Worm (Caenorhabditis elegans): ENCODE data around the gene ced-6.
A peak's percentile ranks its signal among the peaks of the same experiment; 100 is the strongest.

ced-6 gene

ce11 chrIII:5552072-5552667 lies 43.4 kb upstream of the ced-6 start, which contains the start of gene F09F7.6 (continued):
- no peak for TF ChIP-seq tlp-1 (tag; optimal IDR thresholded peaks at IDR 0.05)
- no peak for TF ChIP-seq fkh-8 (tag; optimal IDR thresholded peaks at IDR 0.05)
- no peak for TF ChIP-seq alr-1 (tag; optimal IDR thresholded peaks at IDR 0.05; ENCODE audit: borderline replicate concordance)
- no peak for TF ChIP-seq pag-3 (tag; optimal IDR thresholded peaks at IDR 0.05; ENCODE audit: borderline replicate concordance, insufficient read depth)
- TF ChIP-seq nhr-71 (tag; optimal IDR thresholded peaks at IDR 0.05): peak; percentile 95
- no peak for TF ChIP-seq ztf-11 (tag; optimal IDR thresholded peaks at IDR 0.05)
- no peak for TF ChIP-seq unc-30 (tag; optimal IDR thresholded peaks at IDR 0.05)
- peak; percentile 50 for TF ChIP-seq vab-15 (tag; optimal IDR thresholded peaks at IDR 0.05)
- no peak for TF ChIP-seq efl-3 (GFP tag; optimal IDR thresholded peaks at IDR 0.05)
- TF ChIP-seq unc-62 (GFP tag; optimal IDR thresholded peaks at IDR 0.05): no peak
- TF ChIP-seq elt-3 (tag; optimal IDR thresholded peaks at IDR 0.05): peak; percentile 35 to 93 (median 72)
- TF ChIP-seq zip-4 (GFP tag; optimal IDR thresholded peaks at IDR 0.05): no peak
- TF ChIP-seq snu-23 (GFP tag; optimal IDR thresholded peaks at IDR 0.05): peak; percentile 93
- TF ChIP-seq swsn-7 (tag; optimal IDR thresholded peaks at IDR 0.05): peak; percentile 46
- no peak for TF ChIP-seq sptf-1 (tag; optimal IDR thresholded peaks at IDR 0.05)
- no peak for TF ChIP-seq egl-27 (tag; optimal IDR thresholded peaks at IDR 0.05)
- peak; percentile 51 for TF ChIP-seq ztf-4 (tag; optimal IDR thresholded peaks at IDR 0.05)
- no peak for TF ChIP-seq isw-1 (GFP tag; IDR thresholded peaks at IDR 0.05)
- TF ChIP-seq nhr-12 (tag; optimal IDR thresholded peaks at IDR 0.05): no peak
- no peak for TF ChIP-seq mab-9 (GFP tag; IDR thresholded peaks at IDR 0.05)
- no peak for TF ChIP-seq skn-1 (tag; optimal IDR thresholded peaks at IDR 0.05)
- TF ChIP-seq unc-130 (tag; optimal IDR thresholded peaks at IDR 0.05): peak; percentile 89
- TF ChIP-seq lsy-2 (tag; optimal IDR thresholded peaks at IDR 0.05): peak; percentile 57 to 63
- TF ChIP-seq nhr-84 (tag; optimal IDR thresholded peaks at IDR 0.05): no peak
- no peak for TF ChIP-seq hlh-4 (tag; optimal IDR thresholded peaks at IDR 0.05)
- no peak for TF ChIP-seq nhr-76 (tag; optimal IDR thresholded peaks at IDR 0.05)
- TF ChIP-seq aha-1 (tag; optimal IDR thresholded peaks at IDR 0.05): no peak
- peak; percentile 41 to 81 for TF ChIP-seq lin-35 (GFP tag; optimal IDR thresholded peaks at IDR 0.05)
- TF ChIP-seq elt-2 (tag; optimal IDR thresholded peaks at IDR 0.05): peak; percentile 74
- TF ChIP-seq rnt-1 (tag; optimal IDR thresholded peaks at IDR 0.05): peak; percentile 76
- no peak for TF ChIP-seq nhr-11 (tag; optimal IDR thresholded peaks at IDR 0.05)
- TF ChIP-seq grh-1 (GFP tag; IDR thresholded peaks at IDR 0.05): peak; percentile 53; the same call in 1 of the 2 replicates
- TF ChIP-seq C16A3.4 (tag; optimal IDR thresholded peaks at IDR 0.05): peak; percentile 74
- no peak for TF ChIP-seq fkh-4 (tag; optimal IDR thresholded peaks at IDR 0.05; ENCODE audit: borderline replicate concordance)
- no peak for TF ChIP-seq lin-15B (tag; optimal IDR thresholded peaks at IDR 0.05)
- peak; percentile 47 for TF ChIP-seq ama-1 (optimal IDR thresholded peaks at IDR 0.05)
- no peak for TF ChIP-seq hpl-2 (GFP tag; optimal IDR thresholded peaks at IDR 0.05)
- TF ChIP-seq ceh-90 (tag; optimal IDR thresholded peaks at IDR 0.05): no peak
- TF ChIP-seq pqm-1 (tag; optimal IDR thresholded peaks at IDR 0.05): no peak
- peak; percentile 98 for TF ChIP-seq nhr-19 (GFP tag; conservative IDR thresholded peaks at IDR 0.05)
- TF ChIP-seq aly-2 (tag; optimal IDR thresholded peaks at IDR 0.05): no peak
- TF ChIP-seq Y116A8C.19 (tag; optimal IDR thresholded peaks at IDR 0.05; ENCODE audit: borderline replicate concordance): no peak
- peak; percentile 44 for TF ChIP-seq blmp-1 (tag; optimal IDR thresholded peaks at IDR 0.05)
- no peak for TF ChIP-seq zag-1 (tag; optimal IDR thresholded peaks at IDR 0.05)
- no peak for TF ChIP-seq fkh-10 (GFP tag; optimal IDR thresholded peaks at IDR 0.05)
- peak; percentile 27 for TF ChIP-seq xbp-1 (tag; optimal IDR thresholded peaks at IDR 0.05)
- no peak for TF ChIP-seq ceh-63 (GFP tag; optimal IDR thresholded peaks at IDR 0.05)
- TF ChIP-seq ets-5 (GFP tag; IDR thresholded peaks at IDR 0.05): no peak
- no peak for TF ChIP-seq fos-1 (tag; optimal IDR thresholded peaks at IDR 0.05)

Data from whole organism, L1 larva.